Worm (Caenorhabditis elegans): ENCODE measurements around the gene hex-5.

DNA sequence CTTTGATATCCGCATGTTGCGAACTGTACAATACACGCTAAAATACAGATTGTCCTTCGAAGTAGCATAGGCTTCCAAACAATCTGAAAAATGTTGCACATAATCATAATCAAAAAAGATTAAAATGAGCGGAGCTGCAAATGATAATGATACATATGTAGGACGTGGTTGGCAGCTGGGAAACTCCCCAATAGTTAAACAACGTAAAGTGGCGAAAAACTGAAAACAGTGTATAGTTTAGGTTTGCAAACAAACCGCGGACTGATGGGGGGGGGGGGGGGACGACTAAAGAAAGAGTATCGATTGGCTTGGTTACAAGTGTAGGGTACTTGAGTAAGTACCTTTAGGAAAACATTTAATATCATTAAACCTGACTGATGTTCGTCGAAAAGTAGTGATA lies at the start of gene hex-5:
- TF ChIP-seq med-1 (GFP tag; optimal IDR thresholded peaks at IDR 0.05; ENCODE audit: insufficient read depth) (no peak), klf-2 (GFP tag; conservative IDR thresholded peaks at IDR 0.05) (no peak), ztf-23 (GFP tag; IDR thresholded peaks at IDR 0.05) (no peak), ref-1 (GFP tag; conservative IDR thresholded peaks at IDR 0.05) (no peak), flt-1 (GFP tag; IDR thresholded peaks at IDR 0.05) (no peak), tab-1 (GFP tag; IDR thresholded peaks at IDR 0.05) (no peak), ztf-29 (GFP tag; IDR thresholded peaks at IDR 0.05) (no peak), cog-1 (tag; optimal IDR thresholded peaks at IDR 0.05) (no peak)

Data from whole organism, midembryonic.